Fruit fly (Drosophila melanogaster): ENCODE results near the gene ppk27.
A peak's percentile ranks its signal among the peaks of the same experiment; 100 is the strongest.

Gene ppk27

DNA sequence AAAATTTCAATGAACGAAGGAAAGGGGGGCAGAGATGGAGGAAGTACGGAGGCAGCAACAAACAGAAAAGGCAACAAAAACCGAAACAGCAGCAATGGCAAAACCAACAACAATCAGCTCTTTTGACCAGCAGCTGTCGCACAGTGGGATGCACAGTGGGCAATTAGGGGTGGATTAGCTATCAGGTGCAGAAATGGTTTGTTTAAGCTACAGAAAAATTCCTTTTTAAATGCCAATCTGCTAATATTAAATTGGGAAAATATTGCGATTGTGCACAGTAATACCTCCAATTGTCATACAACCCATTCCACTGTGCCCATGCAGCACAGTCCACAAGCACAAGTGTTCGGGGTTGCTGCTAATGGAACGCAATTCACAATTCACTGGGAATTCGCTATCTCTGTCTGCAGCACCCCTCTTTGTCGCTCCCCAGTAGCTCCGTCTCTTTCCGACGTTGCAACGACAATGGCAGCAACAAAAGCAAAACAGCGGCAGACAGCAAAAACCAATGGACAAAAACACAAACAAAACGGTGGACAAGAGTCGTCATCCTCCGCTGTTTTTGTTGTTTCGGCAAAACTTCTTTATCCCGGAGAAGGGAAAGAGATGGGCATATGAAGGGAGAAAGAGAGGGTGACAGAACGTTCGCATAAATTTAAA, 30.1 kb upstream of the ppk27 start (continued):
- TF ChIP-seq CG2875 (GFP tag; optimal IDR thresholded peaks at IDR 0.05) (peak; percentile 93), CG12236 (GFP tag; optimal IDR thresholded peaks at IDR 0.05) (peak; percentile 91), CG2712 (tag; optimal IDR thresholded peaks at IDR 0.05) (peak; percentile 91), trem (tag; optimal IDR thresholded peaks at IDR 0.05) (peak; percentile 67), hkb (optimal IDR thresholded peaks at IDR 0.05) (no peak), hkb (GFP tag; IDR thresholded peaks at IDR 0.05) (peak; percentile 97), CG3281 (GFP tag; optimal IDR thresholded peaks at IDR 0.05) (peak; percentile 64), Opbp (GFP tag; IDR thresholded peaks at IDR 0.05; ENCODE audit: partially characterized antibody) (peak; percentile 27; the same call in 2 of the 3 replicates), CG15479 (GFP tag; optimal IDR thresholded peaks at IDR 0.05) (peak; percentile 58), CG1647 (GFP tag; optimal IDR thresholded peaks at IDR 0.05) (peak; percentile 89), pan (optimal IDR thresholded peaks at IDR 0.05) (no peak), pan (GFP tag; optimal IDR thresholded peaks at IDR 0.05 in 1 of 2, IDR thresholded peaks at IDR 0.05 in 1 of 2) (peak in 1 of 2 experiments; percentile 98), CG43689 (GFP tag; IDR thresholded peaks at IDR 0.05) (peak; percentile 93), Spps (tag; optimal IDR thresholded peaks at IDR 0.05) (peak; percentile 71), grau (tag; optimal IDR thresholded peaks at IDR 0.05) (peak; percentile 92), ATbp (GFP tag; optimal IDR thresholded peaks at IDR 0.05) (peak; percentile 96), wor (GFP tag; IDR thresholded peaks at IDR 0.05) (peak; percentile 94), CG13296 (GFP tag; optimal IDR thresholded peaks at IDR 0.05) (peak; percentile 46), NfI (GFP tag; optimal IDR thresholded peaks at IDR 0.05) (peak; percentile 92), lab (GFP tag; optimal IDR thresholded peaks at IDR 0.05) (peak; percentile 92), CG11560 (tag; IDR thresholded peaks at IDR 0.05) (peak; percentile 86), Vsx1 (GFP tag; optimal IDR thresholded peaks at IDR 0.05) (peak; percentile 91), NC2β (GFP tag; optimal IDR thresholded peaks at IDR 0.05) (peak; percentile 96), Atf-2 (GFP tag; optimal IDR thresholded peaks at IDR 0.05) (peak; percentile 96), tgo (GFP tag; IDR thresholded peaks at IDR 0.05) (peak; percentile 97), wek (GFP tag; optimal IDR thresholded peaks at IDR 0.05) (peak; percentile 87), CG15269 (tag; optimal IDR thresholded peaks at IDR 0.05) (peak; percentile 94), H15 (GFP tag; IDR thresholded peaks at IDR 0.05) (peak; percentile 98), CG8359 (GFP tag; optimal IDR thresholded peaks at IDR 0.05; ENCODE audit: borderline replicate concordance) (peak; percentile 74), sima (GFP tag; optimal IDR thresholded peaks at IDR 0.05) (peak; percentile 61), toy (GFP tag; IDR thresholded peaks at IDR 0.05) (peak; percentile 64; the same call in 1 of the 2 replicates), CG42726 (GFP tag; IDR thresholded peaks at IDR 0.05; ENCODE audit: partially characterized antibody) (no peak), corto (GFP tag; optimal IDR thresholded peaks at IDR 0.05) (peak; percentile 97), trh (GFP tag; optimal IDR thresholded peaks at IDR 0.05) (peak; percentile 89), klu (GFP tag; IDR thresholded peaks at IDR 0.05) (peak; percentile 84), croc (GFP tag; conservative IDR thresholded peaks at IDR 0.05) (peak; percentile 94), seq (GFP tag; IDR thresholded peaks at IDR 0.05) (peak; percentile 97), CG10462 (GFP tag; optimal IDR thresholded peaks at IDR 0.05) (peak; percentile 88), Sry-δ (GFP tag; optimal IDR thresholded peaks at IDR 0.05) (peak; percentile 57), CG1792 (GFP tag; optimal IDR thresholded peaks at IDR 0.05) (peak; percentile 87), ase (GFP tag; IDR thresholded peaks at IDR 0.05) (peak; percentile 97), sqz (GFP tag; optimal IDR thresholded peaks at IDR 0.05) (peak; percentile 4), CG16815 (GFP tag; optimal IDR thresholded peaks at IDR 0.05) (peak; percentile 93), CG17612 (GFP tag; IDR thresholded peaks at IDR 0.05) (peak; percentile 91), nerfin-1 (tag; optimal IDR thresholded peaks at IDR 0.05) (peak; percentile 70), HHEX (GFP tag; optimal IDR thresholded peaks at IDR 0.05) (peak; percentile 88), bsh (GFP tag; optimal IDR thresholded peaks at IDR 0.05) (peak; percentile 96 to 97), CG13624 (GFP tag; optimal IDR thresholded peaks at IDR 0.05) (peak; percentile 94), CG13775 (GFP tag; optimal IDR thresholded peaks at IDR 0.05) (peak; percentile 89)
